Worm (Caenorhabditis elegans) whole organism, late embryonic: ENCODE data around the gene ZK899.6.

Source experiments
- C08G9.2 ChIP-seq: sonication (generic microtip); optimal IDR thresholded peaks from 2 replicates; lab custom pipeline; 2016; ENCODE audit warnings: mild to moderate bottlenecking, missing genetic modification characterization, moderate library complexity, missing compliant biosample characterization
- K02D7.2 ChIP-seq: sonication (generic microtip); optimal IDR thresholded peaks from 2 replicates; lab custom pipeline; 2017; ENCODE audit warnings: mild to moderate bottlenecking, missing genetic modification characterization, missing compliant biosample characterization
- ama-1 ChIP-seq: fragments of 150-350 bp; optimal IDR thresholded peaks from 2 replicates; lab custom pipeline; 2014
- ceh-18 ChIP-seq: sonication (generic microtip); optimal IDR thresholded peaks from 2 replicates; lab custom pipeline; 2016; ENCODE audit warnings: missing genetic modification characterization, missing compliant biosample characterization
- ceh-19 ChIP-seq: fragments of 200-800 bp; sonication (Bioruptor generic); optimal IDR thresholded peaks from 2 replicates; lab custom pipeline; 2018; ENCODE audit warnings: mild to moderate bottlenecking, missing genetic modification characterization, missing compliant biosample characterization
- ceh-2 ChIP-seq: sonication (generic microtip); optimal IDR thresholded peaks from 2 replicates; lab custom pipeline; 2016; ENCODE audit warnings: missing genotype, missing genetic modification characterization, missing compliant biosample characterization
- ceh-22 ChIP-seq: sonication (generic microtip); optimal IDR thresholded peaks from 2 replicates; lab custom pipeline; 2017; ENCODE audit warnings: missing biosample characterization, missing genetic modification characterization
- ceh-30 ChIP-seq: fragments of 150-350 bp; optimal IDR thresholded peaks from 2 replicates; lab custom pipeline; 2014; ENCODE audit warnings: missing biosample characterization, missing genetic modification characterization
- ceh-31 ChIP-seq: sonication (generic microtip); optimal IDR thresholded peaks from 2 replicates; lab custom pipeline; 2016; ENCODE audit warnings: missing genetic modification characterization, missing compliant biosample characterization
- ceh-34 ChIP-seq: sonication (generic microtip); optimal IDR thresholded peaks from 2 replicates; lab custom pipeline; 2016; ENCODE audit warnings: mild to moderate bottlenecking, missing genetic modification characterization, missing compliant biosample characterization
- ceh-48 ChIP-seq: sonication (generic microtip); optimal IDR thresholded peaks from 2 replicates; lab custom pipeline; 2016; ENCODE audit warnings: missing genetic modification characterization, inconsistent platforms, missing compliant biosample characterization
- che-1 ChIP-seq: sonication (generic microtip); optimal IDR thresholded peaks from 2 replicates; lab custom pipeline; 2016; ENCODE audit warnings: mild to moderate bottlenecking, missing genetic modification characterization, missing compliant biosample characterization
- dmd-4 ChIP-seq: sonication (generic microtip); optimal IDR thresholded peaks from 2 replicates; lab custom pipeline; 2016; ENCODE audit warnings: borderline replicate concordance, missing genetic modification characterization, missing compliant biosample characterization
- dve-1 ChIP-seq: sonication (generic microtip); optimal IDR thresholded peaks from 2 replicates; lab custom pipeline; 2017; ENCODE audit warnings: antibody characterized with exemption, mild to moderate bottlenecking, missing genetic modification characterization, missing compliant biosample characterization
- elt-4 ChIP-seq: sonication (generic microtip); optimal IDR thresholded peaks from 2 replicates; lab custom pipeline; 2016; ENCODE audit warnings: missing genetic modification characterization, missing compliant biosample characterization
- ets-4 ChIP-seq: sonication (generic microtip); optimal IDR thresholded peaks from 2 replicates; lab custom pipeline; 2016; ENCODE audit warnings: missing genetic modification characterization, missing compliant biosample characterization
- fkh-6 ChIP-seq: sonication (generic microtip); optimal IDR thresholded peaks from 2 replicates; lab custom pipeline; 2016; ENCODE audit warnings: missing genetic modification characterization, missing compliant biosample characterization
- gmeb-2 ChIP-seq: sonication (generic microtip); optimal IDR thresholded peaks from 2 replicates; lab custom pipeline; 2016; ENCODE audit warnings: missing genetic modification characterization, inconsistent platforms, missing compliant biosample characterization
- hlh-15 ChIP-seq: sonication (generic microtip); optimal IDR thresholded peaks from 2 replicates; lab custom pipeline; 2016; ENCODE audit warnings: missing genetic modification characterization, missing compliant biosample characterization
- hlh-30 ChIP-seq: sonication (generic microtip); optimal IDR thresholded peaks from 2 replicates; lab custom pipeline; 2017; ENCODE audit warnings: antibody characterized with exemption, missing genetic modification characterization, missing compliant biosample characterization; ENCODE audit not compliant: insufficient read depth
- lim-6 ChIP-seq: sonication (generic microtip); optimal IDR thresholded peaks from 2 replicates; lab custom pipeline; 2016; ENCODE audit warnings: missing genetic modification characterization, missing compliant biosample characterization
- lin-11 ChIP-seq: fragments of 200-800 bp; sonication (Bioruptor generic); optimal IDR thresholded peaks from 2 replicates; lab custom pipeline; 2018; ENCODE audit warnings: mild to moderate bottlenecking, missing genetic modification characterization, missing compliant biosample characterization
- madf-2 ChIP-seq: sonication (generic microtip); optimal IDR thresholded peaks from 2 replicates; lab custom pipeline; 2017; ENCODE audit warnings: missing genetic modification characterization, missing compliant biosample characterization
- mec-3 ChIP-seq: sonication (generic microtip); optimal IDR thresholded peaks from 2 replicates; lab custom pipeline; 2016; ENCODE audit warnings: borderline replicate concordance, missing genetic modification characterization, missing compliant biosample characterization
- nhr-11 ChIP-seq: fragments of 150-350 bp; optimal IDR thresholded peaks from 2 replicates; lab custom pipeline; 2014; ENCODE audit warnings: missing biosample characterization, missing genetic modification characterization
- npax-4 ChIP-seq: sonication (generic microtip); optimal IDR thresholded peaks from 2 replicates; lab custom pipeline; 2016; ENCODE audit warnings: missing genetic modification characterization, missing compliant biosample characterization
- odd-2 ChIP-seq: sonication (generic microtip); optimal IDR thresholded peaks from 2 replicates; lab custom pipeline; 2017; ENCODE audit warnings: antibody characterized with exemption, mild to moderate bottlenecking, missing genetic modification characterization, missing compliant biosample characterization
- pag-3 ChIP-seq: sonication (generic microtip); optimal IDR thresholded peaks from 2 replicates; lab custom pipeline; 2016; ENCODE audit warnings: missing compliant biosample characterization, missing genetic modification characterization, borderline replicate concordance
- pat-9 ChIP-seq: fragments of 200-800 bp; sonication (Bioruptor generic); optimal IDR thresholded peaks from 2 replicates; lab custom pipeline; 2018; ENCODE audit warnings: mild to moderate bottlenecking, missing genetic modification characterization, moderate library complexity, missing compliant biosample characterization
- pha-2 ChIP-seq: sonication (generic microtip); optimal IDR thresholded peaks from 2 replicates; lab custom pipeline; 2017; ENCODE audit warnings: mild to moderate bottlenecking, missing genetic modification characterization, missing compliant biosample characterization
- pha-4 ChIP-seq: fragments of 150-350 bp; optimal IDR thresholded peaks from 2 replicates; lab custom pipeline; 2018; ENCODE audit warnings: missing biosample characterization, missing genetic modification reagents, missing genetic modification characterization
- pqm-1 ChIP-seq: sonication (generic microtip); optimal IDR thresholded peaks from 2 replicates; lab custom pipeline; 2016; ENCODE audit warnings: missing genetic modification characterization, missing compliant biosample characterization
- rnt-1 ChIP-seq: sonication (generic microtip); optimal IDR thresholded peaks from 2 replicates; lab custom pipeline; 2016; ENCODE audit warnings: missing genetic modification characterization, missing compliant biosample characterization
- sdc-2 ChIP-seq: sonication (generic microtip); optimal IDR thresholded peaks from 2 replicates; lab custom pipeline; 2016; ENCODE audit warnings: missing genotype, missing genetic modification characterization, missing compliant biosample characterization
- sox-2 ChIP-seq: fragments of 200-800 bp; sonication (Bioruptor generic); IDR thresholded peaks from 2 replicates; pipeline ENCODE4 v1.3.6; 2022; ENCODE audit warnings: missing genetic modification reagents, missing genetic modification characterization, missing compliant biosample characterization
- tbx-2 ChIP-seq: sonication (generic microtip); optimal IDR thresholded peaks from 2 replicates; lab custom pipeline; 2016; ENCODE audit warnings: missing genetic modification characterization, missing compliant biosample characterization
- tbx-7 ChIP-seq: sonication (generic microtip); optimal IDR thresholded peaks from 2 replicates; lab custom pipeline; 2016; ENCODE audit warnings: missing genotype, missing genetic modification characterization, missing compliant biosample characterization
- ttx-3 ChIP-seq: sonication (generic microtip); optimal IDR thresholded peaks from 2 replicates; lab custom pipeline; 2016; ENCODE audit warnings: missing genetic modification reagents, missing genetic modification characterization, missing compliant biosample characterization
- unc-55 ChIP-seq: sonication (generic microtip); optimal IDR thresholded peaks from 2 replicates; lab custom pipeline; 2017; ENCODE audit warnings: missing biosample characterization, missing genetic modification reagents, missing genetic modification characterization
- ztf-16 ChIP-seq: sonication (generic microtip); optimal IDR thresholded peaks from 2 replicates; lab custom pipeline; 2017; ENCODE audit warnings: missing genetic modification characterization, missing compliant biosample characterization

The ZK899.6 gene

DNA sequence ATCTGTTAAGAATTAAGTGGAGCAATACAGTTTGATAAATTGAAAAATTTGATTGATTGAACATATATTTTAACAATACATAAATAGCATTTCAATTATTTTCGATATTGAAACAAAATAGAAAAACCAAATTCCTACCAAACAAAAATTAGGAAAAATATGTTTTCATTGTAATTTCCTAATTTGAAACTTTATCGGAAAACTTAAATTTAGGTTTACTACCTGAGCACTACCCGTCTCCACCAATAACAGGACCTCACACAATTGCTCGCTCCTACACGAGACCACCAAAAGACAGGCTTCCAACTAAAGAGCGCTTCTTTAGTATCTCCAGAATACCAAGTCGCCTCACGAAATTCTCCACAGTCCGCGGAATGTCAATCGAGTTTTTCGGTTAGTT is 13.6 kb downstream of the ZK899.6 start:
- TF ChIP-seq ceh-22 (tag; lab: Kevin White, UChicago), result no peak
- TF ChIP-seq tbx-7 (tag; lab: Kevin White, UChicago), result no peak
- no peak for TF ChIP-seq nhr-11 (tag; lab: Kevin White, UChicago)
- TF ChIP-seq sox-2 (GFP tag; lab: Robert Waterston, UW), result no peak
- no peak for TF ChIP-seq npax-4 (tag; lab: Kevin White, UChicago)
- TF ChIP-seq ztf-16 (tag; lab: Kevin White, UChicago), result no peak
- TF ChIP-seq mec-3 (tag; lab: Kevin White, UChicago), result no peak
- no peak for TF ChIP-seq dmd-4 (tag; lab: Kevin White, UChicago)
- TF ChIP-seq ceh-48 (tag; lab: Kevin White, UChicago), result no peak
- no peak for TF ChIP-seq che-1
- TF ChIP-seq ceh-2 (tag; lab: Kevin White, UChicago), result no peak
- no peak for TF ChIP-seq hlh-30 (tag; lab: Kevin White, UChicago)

ce11 chrX:9483754-9484153 is 20.6 kb downstream of the ZK899.6 start:
- TF ChIP-seq fkh-6 (tag; lab: Kevin White, UChicago) (no peak), unc-55 (GFP tag; lab: Kevin White, UChicago) (no peak), mec-3 (tag; lab: Kevin White, UChicago) (no peak), pag-3 (no peak), pha-4 (no peak), ceh-19 (no peak), pha-2 (tag; lab: Kevin White, UChicago) (no peak), dve-1 (tag; lab: Kevin White, UChicago) (no peak), tbx-2 (tag; lab: Kevin White, UChicago) (no peak), tbx-7 (tag; lab: Kevin White, UChicago) (no peak), ama-1 (lab: Kevin White, UChicago) (no peak), pat-9 (no peak), ceh-30 (tag; lab: Kevin White, UChicago) (no peak), ceh-34 (tag; lab: Kevin White, UChicago) (no peak), ceh-31 (tag; lab: Kevin White, UChicago) (no peak), odd-2 (tag; lab: Kevin White, UChicago) (no peak), hlh-30 (tag; lab: Kevin White, UChicago) (no peak), elt-4 (tag; lab: Kevin White, UChicago) (no peak), sdc-2 (tag; lab: Kevin White, UChicago) (no peak), madf-2 (tag; lab: Kevin White, UChicago) (no peak)

DNA sequence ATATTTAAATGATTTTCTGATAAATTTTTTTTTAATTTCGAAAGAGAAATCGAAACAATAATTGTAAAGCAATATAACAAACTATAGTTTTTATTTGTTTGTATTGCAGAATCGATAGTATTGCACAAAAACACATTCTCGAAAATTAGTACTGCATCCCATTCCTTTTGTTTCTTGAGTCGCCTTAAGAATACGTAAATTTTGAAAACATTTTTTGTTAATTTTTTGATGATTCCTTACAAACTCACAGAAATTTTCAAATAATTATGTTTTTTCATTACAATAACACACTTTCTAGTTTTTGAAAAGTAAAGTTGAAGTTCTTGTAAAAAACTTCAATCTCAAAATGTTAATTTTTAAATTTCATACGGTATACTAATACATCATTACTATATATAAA is 23.0 kb downstream of the ZK899.6 start:
- no peak for TF ChIP-seq K02D7.2
- TF ChIP-seq hlh-15, result no peak
- no peak for TF ChIP-seq pqm-1
- no peak for TF ChIP-seq lim-6 (tag; lab: Kevin White, UChicago)
- TF ChIP-seq ceh-18 (tag; lab: Kevin White, UChicago), result no peak

ce11 chrX:9489578-9489977 is 26.4 kb downstream of the ZK899.6 start:
- no peak for TF ChIP-seq ttx-3 (tag; lab: Kevin White, UChicago)

ce11 chrX:9491439-9491838 is 28.3 kb downstream of the ZK899.6 start:
- TF ChIP-seq ets-4 (tag; lab: Kevin White, UChicago) (no peak), C08G9.2 (no peak), dve-1 (tag; lab: Kevin White, UChicago) (no peak), npax-4 (tag; lab: Kevin White, UChicago) (no peak), lin-11 (tag; lab: Kevin White, UChicago) (no peak), rnt-1 (tag; lab: Kevin White, UChicago) (no peak), elt-4 (tag; lab: Kevin White, UChicago) (no peak), gmeb-2 (no peak), ceh-19 (no peak)
